Worm (Caenorhabditis elegans): ENCODE results near the gene C06C3.10.

DNA sequence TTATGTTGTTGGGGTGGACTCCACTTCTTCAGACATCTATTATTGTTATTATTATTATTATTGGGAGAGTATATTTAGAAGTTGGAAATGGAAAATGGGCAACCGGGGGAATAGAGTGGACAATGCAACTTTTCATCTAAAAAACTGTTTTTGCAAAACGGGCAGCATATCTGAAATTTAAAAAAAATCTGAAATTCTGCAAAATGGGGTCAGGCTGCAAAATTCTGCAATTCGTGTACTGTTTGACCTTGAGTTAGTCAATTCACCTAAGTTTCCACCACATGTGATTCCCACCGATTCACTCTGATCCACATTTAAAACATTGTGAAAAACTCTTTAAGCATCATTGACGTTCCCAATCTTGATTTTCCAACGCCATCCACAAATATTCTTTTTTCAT is 4.1 kb downstream of the C06C3.10 start, which contains the start of gene C06C3.4:
- TF ChIP-seq nhr-77 (tag; optimal IDR thresholded peaks at IDR 0.05), result no peak
- TF ChIP-seq ceh-82 (tag; optimal IDR thresholded peaks at IDR 0.05), result no peak
- no peak for TF ChIP-seq ztf-4 (tag; optimal IDR thresholded peaks at IDR 0.05)
- no peak for TF ChIP-seq ztf-11 (tag; optimal IDR thresholded peaks at IDR 0.05)
- TF ChIP-seq R02D3.7 (tag; optimal IDR thresholded peaks at IDR 0.05), result no peak
- TF ChIP-seq lin-39 (tag; optimal IDR thresholded peaks at IDR 0.05), result no peak
- TF ChIP-seq aly-2 (tag; optimal IDR thresholded peaks at IDR 0.05), result no peak
- TF ChIP-seq eor-1 (tag; optimal IDR thresholded peaks at IDR 0.05), result no peak
- no peak for TF ChIP-seq nhr-76 (tag; optimal IDR thresholded peaks at IDR 0.05)
- TF ChIP-seq tbx-2 (tag; optimal IDR thresholded peaks at IDR 0.05), result no peak
- no peak for TF ChIP-seq ama-1 (optimal IDR thresholded peaks at IDR 0.05)
- no peak for TF ChIP-seq lin-15B (tag; optimal IDR thresholded peaks at IDR 0.05)

Data from whole organism, L3 larva.